Worm (Caenorhabditis elegans) whole organism, L4 larva: ENCODE measurements around the gene T13A10.64.

ENCODE experiments used
- ama-1 ChIP-seq: fragments of 150-350 bp; optimal IDR thresholded peaks from 2 replicates; lab custom pipeline; 2014; ENCODE audit warnings: inconsistent platforms, mixed read lengths
- ces-1 ChIP-seq: fragments of 150-350 bp; sonication (generic microtip); optimal IDR thresholded peaks from 4 replicates; lab custom pipeline; 2014; ENCODE audit warnings: missing biosample characterization, missing genetic modification reagents, missing genetic modification characterization
- daf-8 ChIP-seq: fragments of 200-800 bp; sonication (Bioruptor generic); IDR thresholded peaks from 2 replicates; pipeline ENCODE4 v1.3.6; 2022; ENCODE audit warnings: missing genetic modification characterization, missing compliant biosample characterization
- dpl-1 ChIP-seq: fragments of 150-350 bp; optimal IDR thresholded peaks from 2 replicates; lab custom pipeline; 2014; ENCODE audit warnings: missing biosample characterization, missing genetic modification reagents, missing genetic modification characterization
- lin-1 ChIP-seq: fragments of 200-800 bp; sonication (Bioruptor generic); IDR thresholded peaks from 2 replicates; pipeline ENCODE4 v1.3.6; 2022; ENCODE audit warnings: missing genetic modification reagents, missing genetic modification characterization, missing compliant biosample characterization
- lin-39 ChIP-seq: fragments of 150-350 bp; optimal IDR thresholded peaks from 2 replicates; lab custom pipeline; 2014; ENCODE audit warnings: missing biosample characterization, missing genetic modification reagents, missing genetic modification characterization
- mdl-1 ChIP-seq, 2 experiments: fragments of 150-350 bp in 1 of 2; sonication (generic microtip) in 1 of 2; optimal IDR thresholded peaks; 2 replicates each; lab custom pipeline; 2014 to 2017; ENCODE audit warnings: missing biosample characterization in 2 of 2, missing genetic modification characterization in 2 of 2
- nhr-237 ChIP-seq: sonication (generic microtip); optimal IDR thresholded peaks from 2 replicates; lab custom pipeline; 2017; ENCODE audit warnings: missing biosample characterization, missing genetic modification characterization
- nhr-25 ChIP-seq: sonication (generic microtip); optimal IDR thresholded peaks from 2 replicates; lab custom pipeline; 2017; ENCODE audit warnings: missing genetic modification characterization, mild to moderate bottlenecking, missing compliant biosample characterization, antibody characterized with exemption, moderate library complexity, borderline replicate concordance; ENCODE audit not compliant: insufficient read depth
- pqm-1 ChIP-seq: sonication (generic microtip); optimal IDR thresholded peaks from 2 replicates; lab custom pipeline; 2017; ENCODE audit warnings: missing biosample characterization, missing genetic modification characterization
- skn-1 ChIP-seq: fragments of 150-350 bp; optimal IDR thresholded peaks from 2 replicates; lab custom pipeline; 2014; ENCODE audit warnings: missing biosample characterization, missing genetic modification characterization
- snpc-4 ChIP-seq: fragments of 150-350 bp; optimal IDR thresholded peaks from 2 replicates; lab custom pipeline; 2014; ENCODE audit warnings: missing biosample characterization, missing genetic modification characterization
- unc-62 ChIP-seq, 3 experiments: fragments of 150-350 bp in 1 of 3; sonication (generic microtip); optimal IDR thresholded peaks in 2 of 3; peaks in 1 of 3; 1 replicate in 1 of 3; 2 replicates in 2 of 3; lab custom pipeline; 2014 to 2017; ENCODE audit warnings: missing biosample characterization in 3 of 3, missing genetic modification characterization in 3 of 3, missing genetic modification reagents in 3 of 3, missing genotype in 1 of 3

DNA sequence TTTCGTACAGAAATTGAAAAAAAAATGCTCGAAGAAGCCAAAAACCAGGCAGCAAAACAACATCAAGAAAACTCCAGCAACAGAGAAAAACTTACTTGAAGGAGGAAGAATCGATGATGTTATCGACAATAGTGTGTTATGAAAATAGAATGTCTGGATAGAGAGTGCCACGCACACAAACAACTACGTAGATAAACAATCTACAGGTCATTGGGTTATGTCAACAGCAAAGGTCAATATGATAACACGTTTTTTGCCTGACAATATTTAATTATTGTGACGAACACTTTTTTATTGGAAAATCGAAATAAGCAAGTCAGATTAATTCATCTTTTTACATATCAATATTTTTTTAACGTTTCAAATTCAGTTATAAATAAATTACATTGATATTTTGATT, 24.7 kb downstream of the T13A10.64 start, which contains the start of gene sams-5:
- TF ChIP-seq pqm-1 (tag; lab: Kevin White, UChicago) (no peak), mdl-1 (tag; optimal IDR thresholded peaks at IDR 0.05; lab: Kevin White, UChicago) (no peak), lin-39 (tag; lab: Kevin White, UChicago) (no peak), snpc-4 (tag; lab: Kevin White, UChicago) (no peak), ces-1 (GFP tag; lab: Kevin White, UChicago) (no peak), unc-62 (GFP tag; optimal IDR thresholded peaks at IDR 0.05 in 1 of 2; lab: Kevin White, UChicago) (no peak), unc-62 (tag; optimal IDR thresholded peaks at IDR 0.05; lab: Kevin White, UChicago) (no peak), nhr-237 (tag; lab: Kevin White, UChicago) (no peak), lin-1 (GFP tag; lab: Robert Waterston, UW) (no peak), nhr-25 (tag; lab: Kevin White, UChicago) (no peak), ama-1 (no peak), daf-8 (GFP tag; lab: Robert Waterston, UW) (no peak), dpl-1 (GFP tag; lab: Kevin White, UChicago) (no peak), skn-1 (tag; lab: Kevin White, UChicago) (no peak)
